Fruit fly (Drosophila melanogaster): ENCODE measurements around the gene trbd.

Gene trbd

dm6 chr3R:9739793-9740192 lies 29.0 kb upstream of the trbd start, which contains the start of gene side-VII:
TSS of gene side-VII (minus strand) at chr3R:9739979.
- TF ChIP-seq ttk (optimal IDR thresholded peaks at IDR 0.05) (no peak), insv (optimal IDR thresholded peaks at IDR 0.05) (no peak), h (optimal IDR thresholded peaks at IDR 0.05) (no peak), Myc (optimal IDR thresholded peaks at IDR 0.05) (no peak), Sin3A (optimal IDR thresholded peaks at IDR 0.05) (no peak), psq (optimal IDR thresholded peaks at IDR 0.05) (no peak)

dm6 chr3R:9735151-9735550 lies 24.3 kb upstream of the trbd start:
- TF ChIP-seq Myc (optimal IDR thresholded peaks at IDR 0.05) (no peak), insv (optimal IDR thresholded peaks at IDR 0.05) (no peak), psq (optimal IDR thresholded peaks at IDR 0.05) (no peak), h (optimal IDR thresholded peaks at IDR 0.05) (no peak), Sin3A (optimal IDR thresholded peaks at IDR 0.05) (no peak), ttk (optimal IDR thresholded peaks at IDR 0.05) (no peak)

- TF ChIP-seq h (optimal IDR thresholded peaks at IDR 0.05) (no peak), insv (optimal IDR thresholded peaks at IDR 0.05) (no peak), Sin3A (optimal IDR thresholded peaks at IDR 0.05) (no peak), psq (optimal IDR thresholded peaks at IDR 0.05) (no peak), ttk (optimal IDR thresholded peaks at IDR 0.05) (no peak), Myc (optimal IDR thresholded peaks at IDR 0.05) (no peak)
These were observed 22.3 kb upstream of the trbd start, which contains the start of gene alphaTub85E for dm6 chr3R:9733150-9733549. TSS of gene alphaTub85E (minus strand) at chr3R:9733250.

dm6 chr3R:9730784-9731183 lies 19.9 kb upstream of the trbd start, which contains the start of gene FoxP:
TSS of gene FoxP (minus strand) at chr3R:9730872.
- no peak for TF ChIP-seq Sin3A (optimal IDR thresholded peaks at IDR 0.05)
- no peak for TF ChIP-seq insv (optimal IDR thresholded peaks at IDR 0.05)
- TF ChIP-seq h (optimal IDR thresholded peaks at IDR 0.05) = no peak
- no peak for TF ChIP-seq Myc (optimal IDR thresholded peaks at IDR 0.05)
- no peak for TF ChIP-seq psq (optimal IDR thresholded peaks at IDR 0.05)
- TF ChIP-seq ttk (optimal IDR thresholded peaks at IDR 0.05) = no peak

dm6 chr3R:9725121-9725956 lies 14.5 kb upstream of the trbd start, which contains the start of gene hyd:
TSS of gene hyd (minus strand) at chr3R:9725615.
- TF ChIP-seq Sin3A (optimal IDR thresholded peaks at IDR 0.05) (no peak), psq (optimal IDR thresholded peaks at IDR 0.05) (no peak), ttk (optimal IDR thresholded peaks at IDR 0.05) (no peak), insv (optimal IDR thresholded peaks at IDR 0.05) (no peak), h (optimal IDR thresholded peaks at IDR 0.05) (no peak), Myc (optimal IDR thresholded peaks at IDR 0.05) (no peak)

dm6 chr3R:9710228-9710627 lies 609 bp downstream of the trbd start:
- TF ChIP-seq Myc (optimal IDR thresholded peaks at IDR 0.05) (no peak), insv (optimal IDR thresholded peaks at IDR 0.05) (no peak), ttk (optimal IDR thresholded peaks at IDR 0.05) (no peak), Sin3A (optimal IDR thresholded peaks at IDR 0.05) (no peak), psq (optimal IDR thresholded peaks at IDR 0.05) (no peak), h (optimal IDR thresholded peaks at IDR 0.05) (no peak)

- TF ChIP-seq h (optimal IDR thresholded peaks at IDR 0.05) (no peak), Myc (optimal IDR thresholded peaks at IDR 0.05) (no peak), Sin3A (optimal IDR thresholded peaks at IDR 0.05) (no peak), ttk (optimal IDR thresholded peaks at IDR 0.05) (no peak), insv (optimal IDR thresholded peaks at IDR 0.05) (no peak), psq (optimal IDR thresholded peaks at IDR 0.05) (no peak)
These were observed 5.7 kb downstream of the trbd start, which contains the start of gene Unc-115a for dm6 chr3R:9705008-9705628. TSS of gene Unc-115a (minus strand) at chr3R:9705417.

dm6 chr3R:9704183-9705007 lies 6.4 kb downstream of the trbd start:
- TF ChIP-seq ttk (optimal IDR thresholded peaks at IDR 0.05) = no peak
- TF ChIP-seq h (optimal IDR thresholded peaks at IDR 0.05) = no peak
- TF ChIP-seq psq (optimal IDR thresholded peaks at IDR 0.05) = no peak
- TF ChIP-seq Sin3A (optimal IDR thresholded peaks at IDR 0.05) = no peak
- TF ChIP-seq insv (optimal IDR thresholded peaks at IDR 0.05) = no peak
- TF ChIP-seq Myc (optimal IDR thresholded peaks at IDR 0.05) = no peak

- TF ChIP-seq Myc (optimal IDR thresholded peaks at IDR 0.05) = no peak
- no peak for TF ChIP-seq h (optimal IDR thresholded peaks at IDR 0.05)
- TF ChIP-seq psq (optimal IDR thresholded peaks at IDR 0.05) = no peak
- TF ChIP-seq insv (optimal IDR thresholded peaks at IDR 0.05) = no peak
- TF ChIP-seq Sin3A (optimal IDR thresholded peaks at IDR 0.05) = no peak
- TF ChIP-seq ttk (optimal IDR thresholded peaks at IDR 0.05) = no peak
These were observed 7.6 kb downstream of the trbd start for dm6 chr3R:9703273-9703672.

dm6 chr3R:9702567-9702966 lies 8.3 kb downstream of the trbd start:
- TF ChIP-seq h (optimal IDR thresholded peaks at IDR 0.05) (no peak), insv (optimal IDR thresholded peaks at IDR 0.05) (no peak), Myc (optimal IDR thresholded peaks at IDR 0.05) (no peak), psq (optimal IDR thresholded peaks at IDR 0.05) (no peak), ttk (optimal IDR thresholded peaks at IDR 0.05) (no peak), Sin3A (optimal IDR thresholded peaks at IDR 0.05) (no peak)

- TF ChIP-seq Sin3A (optimal IDR thresholded peaks at IDR 0.05) = no peak
- TF ChIP-seq h (optimal IDR thresholded peaks at IDR 0.05) = no peak
- no peak for TF ChIP-seq psq (optimal IDR thresholded peaks at IDR 0.05)
- TF ChIP-seq ttk (optimal IDR thresholded peaks at IDR 0.05) = no peak
- TF ChIP-seq Myc (optimal IDR thresholded peaks at IDR 0.05) = no peak
- no peak for TF ChIP-seq insv (optimal IDR thresholded peaks at IDR 0.05)
These were observed 8.9 kb downstream of the trbd start for dm6 chr3R:9701897-9702296.
